Fruit fly (Drosophila melanogaster) whole organism, embryonic: ENCODE results near the gene CG32816.

ENCODE experiments used
- BEAF-32 ChIP-seq: fragments of 200-800 bp; sonication (Bioruptor generic); optimal IDR thresholded peaks from 3 replicates; lab custom pipeline; 2017; ENCODE audit warnings: missing biosample characterization, missing genetic modification characterization, mild to moderate bottlenecking, moderate library complexity, missing genetic modification reagents
- Blimp-1 ChIP-seq: fragments of 200-800 bp; sonication (Bioruptor generic); optimal IDR thresholded peaks from 3 replicates; lab custom pipeline; 2018; ENCODE audit warnings: missing biosample characterization, missing genetic modification characterization, mild to moderate bottlenecking, moderate library complexity, missing genetic modification reagents
- CG10274 ChIP-seq: fragments of 200-800 bp; sonication (Bioruptor generic); optimal IDR thresholded peaks from 3 replicates; lab custom pipeline; 2017; ENCODE audit warnings: missing biosample characterization, mild to moderate bottlenecking, missing genetic modification characterization
- CG10565 ChIP-seq: fragments of 200-800 bp; sonication (Bioruptor generic); optimal IDR thresholded peaks from 3 replicates; lab custom pipeline; 2016; ENCODE audit warnings: missing biosample characterization, mild to moderate bottlenecking, missing genetic modification characterization
- CG11456 ChIP-seq: fragments of 200-800 bp; sonication (Bioruptor generic); IDR thresholded peaks from 3 replicates; pipeline ENCODE4 v1.3.6; 2022; ENCODE audit warnings: missing biosample characterization, missing genetic modification characterization
- CG11723 ChIP-seq: fragments of 200-800 bp; sonication (Bioruptor generic); optimal IDR thresholded peaks from 2 replicates; lab custom pipeline; 2017; ENCODE audit warnings: missing biosample characterization, mild to moderate bottlenecking, missing genetic modification characterization
- CG12659 ChIP-seq: fragments of 200-800 bp; sonication (Bioruptor generic); optimal IDR thresholded peaks from 3 replicates; lab custom pipeline; 2017; ENCODE audit warnings: mild to moderate bottlenecking, missing biosample characterization, missing genetic modification reagents, missing genetic modification characterization
- CG13775 ChIP-seq: fragments of 200-800 bp; sonication (Bioruptor generic); optimal IDR thresholded peaks from 3 replicates; lab custom pipeline; 2017; ENCODE audit warnings: missing biosample characterization, mild to moderate bottlenecking, missing genetic modification characterization
- CG15479 ChIP-seq: fragments of 200-800 bp; sonication (Bioruptor generic); optimal IDR thresholded peaks from 3 replicates; lab custom pipeline; 2019; ENCODE audit warnings: missing biosample characterization, mild to moderate bottlenecking, missing genetic modification characterization, moderate library complexity
- CG31224 ChIP-seq: fragments of 200-800 bp; sonication (Bioruptor generic); IDR thresholded peaks from 2 replicates; pipeline ENCODE4 v1.3.6; 2022; ENCODE audit warnings: missing biosample characterization, missing genetic modification characterization
- CG31365 ChIP-seq: fragments of 200-800 bp; sonication (Bioruptor generic); optimal IDR thresholded peaks from 2 replicates; lab custom pipeline; 2018; ENCODE audit warnings: missing biosample characterization, mild to moderate bottlenecking, missing genetic modification characterization
- CG43689 ChIP-seq: fragments of 200-800 bp; sonication (Bioruptor generic); IDR thresholded peaks from 2 replicates; pipeline ENCODE4 v1.3.6; 2022; ENCODE audit warnings: missing biosample characterization, missing genetic modification characterization
- CG4404 ChIP-seq: fragments of 200-800 bp; sonication (Bioruptor generic); IDR thresholded peaks from 2 replicates; pipeline ENCODE4 v1.3.6; 2022; ENCODE audit warnings: missing biosample characterization, missing genetic modification characterization
- CG6813 ChIP-seq: fragments of 200-800 bp; sonication (Bioruptor generic); optimal IDR thresholded peaks from 2 replicates; lab custom pipeline; 2017; ENCODE audit warnings: missing biosample characterization, missing genetic modification characterization, mild to moderate bottlenecking, moderate library complexity, missing genetic modification reagents
- CG7271 ChIP-seq: fragments of 200-800 bp; sonication (Bioruptor generic); optimal IDR thresholded peaks from 2 replicates; lab custom pipeline; 2018; ENCODE audit warnings: missing biosample characterization, mild to moderate bottlenecking, missing genetic modification characterization, moderate library complexity
- CG9215 ChIP-seq: fragments of 200-800 bp; sonication (Bioruptor generic); IDR thresholded peaks from 2 replicates; pipeline ENCODE4 v1.3.6; 2022; ENCODE audit warnings: missing biosample characterization, missing genetic modification characterization
- CG9727 ChIP-seq: fragments of 200-800 bp; sonication (Bioruptor generic); optimal IDR thresholded peaks from 3 replicates; lab custom pipeline; 2017; ENCODE audit warnings: missing biosample characterization, mild to moderate bottlenecking, missing genetic modification characterization
- CG9817 ChIP-seq: fragments of 200-800 bp; sonication (Bioruptor generic); optimal IDR thresholded peaks from 2 replicates; lab custom pipeline; 2018; ENCODE audit warnings: missing biosample characterization, mild to moderate bottlenecking, missing genetic modification characterization, moderate library complexity
- D19B ChIP-seq: fragments of 200-800 bp; sonication (Bioruptor generic); optimal IDR thresholded peaks from 2 replicates; lab custom pipeline; 2017; ENCODE audit warnings: missing biosample characterization, mild to moderate bottlenecking, missing genetic modification characterization
- ERR ChIP-seq: fragments of 200-800 bp; sonication (Bioruptor generic); optimal IDR thresholded peaks from 2 replicates; lab custom pipeline; 2016; ENCODE audit warnings: missing biosample characterization, missing genetic modification characterization
- Fer3 ChIP-seq: fragments of 200-800 bp; sonication (Bioruptor generic); optimal IDR thresholded peaks from 2 replicates; lab custom pipeline; 2018; ENCODE audit warnings: missing biosample characterization, mild to moderate bottlenecking, missing genetic modification characterization, moderate library complexity
- HLH3B ChIP-seq: fragments of 200-800 bp; sonication (Bioruptor generic); IDR thresholded peaks from 2 replicates; pipeline ENCODE4 v1.3.6; 2022; ENCODE audit warnings: missing biosample characterization, missing genetic modification characterization
- Hey ChIP-seq: fragments of 200-800 bp; sonication (Bioruptor generic); optimal IDR thresholded peaks from 3 replicates; lab custom pipeline; 2018; ENCODE audit warnings: missing biosample characterization, mild to moderate bottlenecking, missing genetic modification characterization
- Meics ChIP-seq: fragments of 200-800 bp; sonication (Bioruptor generic); optimal IDR thresholded peaks from 2 replicates; lab custom pipeline; 2017; ENCODE audit warnings: missing biosample characterization, mild to moderate bottlenecking, missing genetic modification characterization
- Rfx ChIP-seq: fragments of 200-800 bp; sonication (Bioruptor generic); IDR thresholded peaks from 2 replicates; pipeline ENCODE4 v1.3.6; 2022; ENCODE audit warnings: missing biosample characterization, missing genetic modification characterization
- Scr ChIP-seq: fragments of 200-800 bp; sonication (Bioruptor generic); IDR thresholded peaks from 2 replicates; pipeline ENCODE4 v1.3.6; 2022; ENCODE audit warnings: missing biosample characterization, missing genetic modification characterization; ENCODE audit not compliant: partially characterized antibody
- Sry-β ChIP-seq: fragments of 200-800 bp; sonication (Bioruptor generic); optimal IDR thresholded peaks from 2 replicates; lab custom pipeline; 2018; ENCODE audit warnings: missing biosample characterization, mild to moderate bottlenecking, missing genetic modification characterization, moderate library complexity
- TFAM ChIP-seq: fragments of 200-800 bp; sonication (Bioruptor generic); optimal IDR thresholded peaks from 2 replicates; lab custom pipeline; 2017; ENCODE audit warnings: missing biosample characterization, missing genetic modification characterization, inconsistent platforms
- Trl ChIP-seq, 3 experiments: fragments of >200 bp in 2 of 3; fragments of 200-800 bp in 1 of 3; sonication (Bioruptor generic) in 1 of 3; optimal IDR thresholded peaks; 2 replicates in 1 of 3; 3 replicates in 2 of 3; lab custom pipeline; 2016 to 2017; ENCODE audit warnings: missing biosample characterization in 1 of 3, missing genetic modification characterization in 1 of 3
- aop ChIP-seq: fragments of 200-800 bp; sonication (Bioruptor generic); IDR thresholded peaks from 2 replicates; pipeline ENCODE4 v1.3.6; 2022; ENCODE audit warnings: missing biosample characterization, missing genetic modification characterization
- ase ChIP-seq: fragments of 200-800 bp; sonication (Bioruptor generic); IDR thresholded peaks from 3 replicates; pipeline ENCODE4 v1.3.6; 2022; ENCODE audit warnings: missing biosample characterization, missing genetic modification characterization
- ash1 ChIP-seq: fragments of 200-800 bp; sonication (Bioruptor generic); optimal IDR thresholded peaks from 2 replicates; lab custom pipeline; 2018; ENCODE audit warnings: missing biosample characterization, mild to moderate bottlenecking, missing genetic modification characterization
- cg ChIP-seq: fragments of 200-800 bp; sonication (Bioruptor generic); optimal IDR thresholded peaks from 3 replicates; lab custom pipeline; 2019; ENCODE audit warnings: missing biosample characterization, mild to moderate bottlenecking, missing genetic modification characterization, moderate library complexity
- chinmo ChIP-seq: fragments of 200-800 bp; sonication (Bioruptor generic); IDR thresholded peaks from 4 replicates; pipeline ENCODE4 v1.3.6; 2022; ENCODE audit warnings: missing biosample characterization, missing genetic modification characterization; ENCODE audit not compliant: partially characterized antibody
- corto ChIP-seq: fragments of 200-800 bp; sonication (Bioruptor generic); optimal IDR thresholded peaks from 2 replicates; lab custom pipeline; 2016; ENCODE audit warnings: missing biosample characterization, mild to moderate bottlenecking, missing genetic modification characterization, moderate library complexity
- ewg ChIP-seq: fragments of 200-800 bp; sonication (Bioruptor generic); optimal IDR thresholded peaks from 3 replicates; lab custom pipeline; 2017; ENCODE audit warnings: mild to moderate bottlenecking, missing biosample characterization, missing genetic modification reagents, missing genetic modification characterization
- eyg ChIP-seq: fragments of 200-800 bp; sonication (Bioruptor generic); optimal IDR thresholded peaks from 3 replicates; lab custom pipeline; 2016; ENCODE audit warnings: missing biosample characterization, missing genetic modification characterization
- fru ChIP-seq: fragments of >200 bp; optimal IDR thresholded peaks from 2 replicates; lab custom pipeline; 2017
- grn ChIP-seq: fragments of 200-800 bp; sonication (Bioruptor generic); optimal IDR thresholded peaks from 3 replicates; lab custom pipeline; 2017; ENCODE audit warnings: missing biosample characterization, missing genetic modification characterization
- hbn ChIP-seq: fragments of 200-800 bp; sonication (Bioruptor generic); IDR thresholded peaks from 2 replicates; pipeline ENCODE4 v1.3.6; 2022; ENCODE audit warnings: missing biosample characterization, missing genetic modification characterization; ENCODE audit not compliant: partially characterized antibody
- lilli ChIP-seq: fragments of 200-800 bp; sonication (Bioruptor generic); optimal IDR thresholded peaks from 3 replicates; lab custom pipeline; 2016; ENCODE audit warnings: missing biosample characterization, missing genetic modification characterization
- maf-S ChIP-seq: fragments of 200-800 bp; sonication (Bioruptor generic); optimal IDR thresholded peaks from 2 replicates; lab custom pipeline; 2016; ENCODE audit warnings: missing biosample characterization, missing genetic modification characterization
- nom ChIP-seq: fragments of 200-800 bp; sonication (Bioruptor generic); optimal IDR thresholded peaks from 2 replicates; lab custom pipeline; 2017; ENCODE audit warnings: missing biosample characterization, missing genetic modification characterization, mild to moderate bottlenecking, moderate library complexity, missing genetic modification reagents
- pan ChIP-seq, 4 experiments: fragments of >200 bp in 3 of 4; fragments of 200-800 bp in 1 of 4; sonication (Bioruptor generic) in 1 of 4; optimal IDR thresholded peaks in 3 of 4; IDR thresholded peaks in 1 of 4; 2 replicates each; pipeline versions ENCODE4 v1.3.6 to Lab custom; 2017 to 2022; ENCODE audit warnings: missing biosample characterization in 2 of 4, missing genetic modification characterization in 2 of 4, mixed read lengths in 1 of 4
- twi ChIP-seq: fragments of 200-800 bp; optimal IDR thresholded peaks from 2 replicates; lab custom pipeline; 2019; ENCODE audit warnings: missing biosample characterization, mild to moderate bottlenecking, missing genetic modification characterization, moderate library complexity
- wek ChIP-seq: fragments of 200-800 bp; sonication (Bioruptor generic); optimal IDR thresholded peaks from 3 replicates; lab custom pipeline; 2018; ENCODE audit warnings: missing biosample characterization, mild to moderate bottlenecking, missing genetic modification characterization, moderate library complexity
- zen ChIP-seq: fragments of 200-800 bp; sonication (Bioruptor generic); optimal IDR thresholded peaks from 3 replicates; lab custom pipeline; 2018; ENCODE audit warnings: missing biosample characterization, mild to moderate bottlenecking, missing genetic modification characterization, moderate library complexity

The CG32816 gene

dm6 chrX:499589-500041 is 29.1 kb upstream of the CG32816 start (continued):
- TF ChIP-seq CG15479 (GFP tag; lab: Kevin White, UChicago) (no peak), BEAF-32 (GFP tag; lab: Kevin White, UChicago) (no peak), ash1 (GFP tag; lab: Kevin White, UChicago) (peak; percentile 10), CG4404 (GFP tag; lab: Robert Waterston, UW) (peak; percentile 52; the same call in 1 of the 2 replicates), lilli (peak; percentile 84), wek (peak; percentile 66), Hey (peak; percentile 72), CG13775 (GFP tag; lab: Kevin White, UChicago) (peak; percentile 74), CG31224 (peak; percentile 44; the same call in 1 of the 2 replicates), CG12659 (GFP tag; lab: Kevin White, UChicago) (peak; percentile 89), CG43689 (GFP tag; lab: Robert Waterston, UW) (0 out of 2 replicates have a peak, but pooled peaks have one; percentile 12), CG31365 (peak; percentile 65), D19B (GFP tag; lab: Kevin White, UChicago) (peak; percentile 77), Rfx (GFP tag; lab: Robert Waterston, UW) (peak; percentile 85), Trl (optimal IDR thresholded peaks at IDR 0.05; lab: Kevin White, UChicago) (peak in 1 of 2 experiments; percentile 77), Trl (GFP tag; optimal IDR thresholded peaks at IDR 0.05; lab: Kevin White, UChicago) (peak; percentile 72), CG9817 (tag; lab: Kevin White, UChicago) (peak; percentile 80), Blimp-1 (GFP tag; lab: Kevin White, UChicago) (peak; percentile 70), Sry-β (GFP tag; lab: Kevin White, UChicago) (no peak), TFAM (GFP tag; lab: Kevin White, UChicago) (no peak), HLH3B (peak; percentile 68), fru (lab: Kevin White, UChicago) (no peak), CG7271 (tag; lab: Kevin White, UChicago) (no peak), zen (peak; percentile 20), nom (GFP tag; lab: Kevin White, UChicago) (peak; percentile 13), Fer3 (tag; lab: Kevin White, UChicago) (peak; percentile 85), CG9215 (GFP tag; lab: Robert Waterston, UW) (peak; percentile 74), Meics (GFP tag; lab: Kevin White, UChicago) (peak; percentile 92)

dm6 chrX:498924-499588 is 28.5 kb upstream of the CG32816 start:
- TF ChIP-seq cg (GFP tag; lab: Kevin White, UChicago), result peak; percentile 51
- no peak for TF ChIP-seq ERR
- TF ChIP-seq chinmo (GFP tag; lab: Robert Waterston, UW), result 0 out of 4 replicates have a peak, but pooled peaks have one; percentile 10
- no peak for TF ChIP-seq nom (GFP tag; lab: Kevin White, UChicago)
- TF ChIP-seq CG11456 (GFP tag; lab: Robert Waterston, UW), result no peak
- TF ChIP-seq Scr (GFP tag; lab: Robert Waterston, UW), result no peak
- TF ChIP-seq CG9727 (GFP tag; lab: Kevin White, UChicago), result no peak
- peak; percentile 53 for TF ChIP-seq twi (tag; lab: Kevin White, UChicago)
- TF ChIP-seq ase (GFP tag; lab: Robert Waterston, UW), result no peak
- no peak for TF ChIP-seq aop (GFP tag; lab: Robert Waterston, UW)
- TF ChIP-seq Trl (optimal IDR thresholded peaks at IDR 0.05; lab: Kevin White, UChicago), result peak; percentile 51 to 81
- TF ChIP-seq Trl (GFP tag; optimal IDR thresholded peaks at IDR 0.05; lab: Kevin White, UChicago), result no peak
- TF ChIP-seq CG11723 (GFP tag; lab: Kevin White, UChicago), result no peak
- peak; percentile 41 for TF ChIP-seq CG10274 (GFP tag; lab: Kevin White, UChicago)
- TF ChIP-seq CG10565 (GFP tag; lab: Kevin White, UChicago), result no peak
- TF ChIP-seq grn (GFP tag; lab: Kevin White, UChicago), result peak; percentile 21
- TF ChIP-seq pan (optimal IDR thresholded peaks at IDR 0.05; lab: Kevin White, UChicago), result no peak
- TF ChIP-seq pan (GFP tag; optimal IDR thresholded peaks at IDR 0.05 in 1 of 2, IDR thresholded peaks at IDR 0.05 in 1 of 2), result no peak
- TF ChIP-seq maf-S, result no peak
- TF ChIP-seq ewg (GFP tag; lab: Kevin White, UChicago), result no peak
- TF ChIP-seq CG6813 (GFP tag; lab: Kevin White, UChicago), result no peak
- TF ChIP-seq corto (GFP tag; lab: Kevin White, UChicago), result no peak
- TF ChIP-seq eyg, result no peak
- TF ChIP-seq hbn (GFP tag; lab: Robert Waterston, UW), result no peak
